Worm (Caenorhabditis elegans): Measurements from ENCODE around the gene ttm-1.

DNA sequence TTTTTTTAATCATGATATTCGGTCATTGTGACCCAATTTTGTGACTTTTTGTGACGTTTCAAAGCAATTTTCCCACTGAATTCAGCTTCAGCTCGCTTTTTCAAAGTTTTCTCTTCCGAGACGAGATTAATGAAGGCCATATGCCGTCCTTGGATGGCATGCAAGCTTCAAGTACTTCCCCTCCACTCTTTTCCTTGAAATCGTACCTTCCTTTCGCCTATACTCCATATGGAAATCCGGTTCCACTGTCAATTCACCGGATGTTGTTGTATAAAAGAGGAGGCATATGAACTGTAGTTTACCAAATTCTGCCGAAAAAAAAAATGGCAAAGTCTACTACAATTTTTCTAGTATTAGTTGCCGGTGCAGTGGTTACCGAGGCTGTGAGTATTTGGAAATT, 14.0 kb upstream of the ttm-1 start, which contains the start of gene ZK1010.4:
- TF ChIP-seq lin-13 (GFP tag; optimal IDR thresholded peaks at IDR 0.05) = no peak
- no peak for TF ChIP-seq snu-23 (GFP tag; optimal IDR thresholded peaks at IDR 0.05)
- no peak for TF ChIP-seq nhr-47 (tag; optimal IDR thresholded peaks at IDR 0.05)
- TF ChIP-seq nhr-84 (tag; optimal IDR thresholded peaks at IDR 0.05) = no peak
- TF ChIP-seq fos-1 (tag; optimal IDR thresholded peaks at IDR 0.05) = no peak
- TF ChIP-seq unc-130 (tag; optimal IDR thresholded peaks at IDR 0.05) = no peak
- no peak for TF ChIP-seq hpl-2 (GFP tag; optimal IDR thresholded peaks at IDR 0.05)
- no peak for TF ChIP-seq nhr-90 (tag; optimal IDR thresholded peaks at IDR 0.05; ENCODE audit: poor library complexity)
- no peak for TF ChIP-seq skn-1 (tag; optimal IDR thresholded peaks at IDR 0.05)
- no peak for TF ChIP-seq unc-62 (GFP tag; optimal IDR thresholded peaks at IDR 0.05)
- no peak for TF ChIP-seq ceh-63 (GFP tag; optimal IDR thresholded peaks at IDR 0.05)
- TF ChIP-seq pax-3 (tag; optimal IDR thresholded peaks at IDR 0.05) = no peak
- no peak for TF ChIP-seq lin-39 (tag; optimal IDR thresholded peaks at IDR 0.05)

All from whole organism, L1 larva.